Fruit fly (Drosophila melanogaster) whole organism, adult: ENCODE results near the gene CG6023.

Experiments used
- CG11617 ChIP-seq: fragments of 200-800 bp; sonication (Bioruptor generic); optimal IDR thresholded peaks from 2 replicates; lab custom pipeline; 2017; ENCODE audit warnings: mild to moderate bottlenecking, missing biosample characterization, missing genetic modification reagents, missing genetic modification characterization
- CG12768 ChIP-seq: fragments of 200-800 bp; sonication (Bioruptor generic); optimal IDR thresholded peaks from 2 replicates; lab custom pipeline; 2017; ENCODE audit warnings: missing biosample characterization, missing genetic modification characterization, mild to moderate bottlenecking, moderate library complexity, missing genetic modification reagents
- CG14711 ChIP-seq: fragments of 200-800 bp; sonication (Bioruptor generic); optimal IDR thresholded peaks from 2 replicates; lab custom pipeline; 2018; ENCODE audit warnings: missing biosample characterization, mild to moderate bottlenecking, missing genetic modification characterization, moderate library complexity
- CG1620 ChIP-seq: fragments of 200-800 bp; sonication (Bioruptor generic); optimal IDR thresholded peaks from 2 replicates; lab custom pipeline; 2016; ENCODE audit warnings: missing biosample characterization, missing genetic modification characterization
- CG33017 ChIP-seq: fragments of 200-800 bp; sonication (Bioruptor generic); optimal IDR thresholded peaks from 2 replicates; lab custom pipeline; 2018; ENCODE audit warnings: missing biosample characterization, mild to moderate bottlenecking, missing genetic modification characterization, moderate library complexity
- CG5204 ChIP-seq: fragments of 200-800 bp; sonication (Bioruptor generic); optimal IDR thresholded peaks from 2 replicates; lab custom pipeline; 2016; ENCODE audit warnings: missing biosample characterization, missing genetic modification characterization
- CG7045 ChIP-seq: fragments of 200-800 bp; sonication (Bioruptor generic); optimal IDR thresholded peaks from 2 replicates; lab custom pipeline; 2017; ENCODE audit warnings: missing biosample characterization, mild to moderate bottlenecking, missing genetic modification characterization
- CG7101 ChIP-seq: fragments of 200-800 bp; sonication (Bioruptor generic); optimal IDR thresholded peaks from 2 replicates; lab custom pipeline; 2018; ENCODE audit warnings: missing biosample characterization, mild to moderate bottlenecking, missing genetic modification characterization, moderate library complexity
- Clk ChIP-seq: fragments of 200-800 bp; sonication (Bioruptor generic); optimal IDR thresholded peaks from 2 replicates; lab custom pipeline; 2017; ENCODE audit warnings: missing biosample characterization, missing genetic modification characterization
- Crg-1 ChIP-seq: fragments of 200-800 bp; sonication (Bioruptor generic); optimal IDR thresholded peaks from 2 replicates; lab custom pipeline; 2016; ENCODE audit warnings: missing biosample characterization, missing genetic modification characterization
- Hr96 ChIP-seq: fragments of 200-800 bp; sonication (Bioruptor generic); optimal IDR thresholded peaks from 2 replicates; lab custom pipeline; 2016; ENCODE audit warnings: missing biosample characterization, missing genetic modification characterization
- Mnt ChIP-seq: fragments of 200-800 bp; sonication (Bioruptor generic); optimal IDR thresholded peaks from 2 replicates; lab custom pipeline; 2016; ENCODE audit warnings: missing biosample characterization, mild to moderate bottlenecking, missing genetic modification characterization
- bab1 ChIP-seq: fragments of 200-800 bp; sonication (Bioruptor generic); optimal IDR thresholded peaks from 3 replicates; lab custom pipeline; 2019; ENCODE audit warnings: missing biosample characterization, mild to moderate bottlenecking, missing genetic modification characterization, moderate library complexity
- cic ChIP-seq: fragments of 200-800 bp; sonication (Bioruptor generic); optimal IDR thresholded peaks from 2 replicates; lab custom pipeline; 2017; ENCODE audit warnings: missing biosample characterization, mild to moderate bottlenecking, missing genetic modification characterization, moderate library complexity
- cnc ChIP-seq, 2 experiments: fragments of >200 bp; optimal IDR thresholded peaks; 2 replicates each; lab custom pipeline; 2017
- kay ChIP-seq: fragments of 200-800 bp; sonication (Bioruptor generic); peaks from one replicate; lab custom pipeline; 2016; ENCODE audit warnings: missing biosample characterization, missing genetic modification characterization, borderline replicate concordance
- ovo ChIP-seq: fragments of 200-800 bp; sonication (Bioruptor generic); optimal IDR thresholded peaks from 2 replicates; lab custom pipeline; 2016; ENCODE audit warnings: missing biosample characterization, missing genetic modification characterization
- pad ChIP-seq: fragments of 200-800 bp; sonication (Bioruptor generic); optimal IDR thresholded peaks from 3 replicates; lab custom pipeline; 2017; ENCODE audit warnings: missing biosample characterization, missing genetic modification characterization, mild to moderate bottlenecking, moderate library complexity, missing genetic modification reagents
- tj ChIP-seq: fragments of 200-800 bp; sonication (Bioruptor generic); optimal IDR thresholded peaks from 3 replicates; lab custom pipeline; 2017; ENCODE audit warnings: missing biosample characterization, mild to moderate bottlenecking, missing genetic modification characterization, moderate library complexity
- toe ChIP-seq: fragments of 200-800 bp; sonication (Bioruptor generic); optimal IDR thresholded peaks from 2 replicates; lab custom pipeline; 2016; ENCODE audit warnings: missing biosample characterization, missing genetic modification characterization

The CG6023 gene

dm6 chrX:18275902-18276301 lies 45.1 kb downstream of the CG6023 start:
- TF ChIP-seq CG7045 (no peak), kay (peak; percentile 36), pad (GFP tag; lab: Kevin White, UChicago) (no peak), cnc (optimal IDR thresholded peaks at IDR 0.05; lab: Kevin White, UChicago) (no peak), CG33017 (tag; lab: Kevin White, UChicago) (no peak), Hr96 (GFP tag; lab: Kevin White, UChicago) (no peak)

DNA sequence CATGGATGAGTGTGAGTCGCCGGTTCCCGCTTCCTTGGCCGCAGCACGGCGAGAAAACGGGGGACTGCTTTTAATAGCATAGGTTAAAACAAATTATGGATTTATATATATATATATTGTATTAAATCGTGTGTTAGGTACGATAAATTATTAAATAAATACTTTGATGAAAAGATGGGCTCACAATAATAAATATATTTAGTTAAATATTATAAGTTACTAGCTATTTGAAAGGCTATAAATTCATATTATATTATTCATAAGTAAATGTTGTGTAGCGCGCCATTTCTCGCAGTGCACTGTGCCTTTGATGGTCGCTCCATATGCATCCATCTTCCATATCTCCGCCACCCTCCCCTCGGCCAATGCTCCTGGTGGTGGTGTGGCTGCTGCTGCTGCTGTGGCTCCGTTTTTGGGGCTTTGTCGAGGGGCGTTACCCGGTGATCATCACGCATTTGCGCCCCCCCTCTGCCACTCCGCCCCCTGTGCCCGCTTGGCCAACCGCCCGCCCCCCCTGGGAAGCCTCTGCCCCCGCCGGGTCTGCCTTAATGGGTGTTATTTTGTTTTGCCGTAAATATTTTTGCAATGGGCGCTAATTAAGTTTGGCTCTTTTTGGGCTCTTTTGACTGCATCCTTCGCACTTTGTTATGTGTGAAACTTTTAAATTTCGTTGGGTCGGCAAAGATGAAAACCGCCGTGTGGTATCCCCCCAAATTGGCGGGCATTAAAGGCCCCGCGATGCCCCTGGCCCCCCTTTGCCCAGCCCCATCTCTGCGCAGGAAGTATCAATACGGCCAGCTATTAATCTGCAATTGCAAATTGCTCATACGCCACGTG lies 47.6 kb downstream of the CG6023 start:
- TF ChIP-seq ovo (no peak), tj (GFP tag; lab: Kevin White, UChicago) (no peak), Crg-1 (GFP tag; lab: Kevin White, UChicago) (no peak), pad (GFP tag; lab: Kevin White, UChicago) (no peak), CG7045 (no peak), CG1620 (GFP tag; lab: Kevin White, UChicago) (no peak), Mnt (GFP tag; lab: Kevin White, UChicago) (no peak), bab1 (GFP tag; lab: Kevin White, UChicago) (no peak), CG12768 (GFP tag; lab: Kevin White, UChicago) (no peak), CG11617 (GFP tag; lab: Kevin White, UChicago) (no peak), toe (no peak), Clk (no peak), Hr96 (GFP tag; lab: Kevin White, UChicago) (no peak), CG5204 (no peak), cnc (optimal IDR thresholded peaks at IDR 0.05; lab: Kevin White, UChicago) (no peak), cic (no peak), kay (no peak), CG14711 (no peak)

dm6 chrX:18272422-18272821 lies 48.6 kb downstream of the CG6023 start:
- no peak for TF ChIP-seq toe
- no peak for TF ChIP-seq cnc (optimal IDR thresholded peaks at IDR 0.05; lab: Kevin White, UChicago)
- no peak for TF ChIP-seq cic
- no peak for TF ChIP-seq tj (GFP tag; lab: Kevin White, UChicago)
- no peak for TF ChIP-seq CG14711

dm6 chrX:18266846-18267245 lies 54.1 kb downstream of the CG6023 start:
- TF ChIP-seq Clk, result no peak
- no peak for TF ChIP-seq cic
- no peak for TF ChIP-seq CG5204
- no peak for TF ChIP-seq CG33017 (tag; lab: Kevin White, UChicago)
- no peak for TF ChIP-seq pad (GFP tag; lab: Kevin White, UChicago)
- TF ChIP-seq ovo, result no peak
- no peak for TF ChIP-seq Hr96 (GFP tag; lab: Kevin White, UChicago)
- no peak for TF ChIP-seq tj (GFP tag; lab: Kevin White, UChicago)
- no peak for TF ChIP-seq cnc (optimal IDR thresholded peaks at IDR 0.05; lab: Kevin White, UChicago)
- TF ChIP-seq bab1 (GFP tag; lab: Kevin White, UChicago), result no peak
- no peak for TF ChIP-seq CG12768 (GFP tag; lab: Kevin White, UChicago)
- TF ChIP-seq CG7101 (tag; lab: Kevin White, UChicago), result no peak
- no peak for TF ChIP-seq Mnt (GFP tag; lab: Kevin White, UChicago)
- no peak for TF ChIP-seq toe
- no peak for TF ChIP-seq CG11617 (GFP tag; lab: Kevin White, UChicago)
- TF ChIP-seq CG1620 (GFP tag; lab: Kevin White, UChicago), result no peak
- no peak for TF ChIP-seq Crg-1 (GFP tag; lab: Kevin White, UChicago)
